Worm (Caenorhabditis elegans) whole organism, L3 larva: ENCODE measurements around the gene F31E8.4.

Experiments
- R02D3.7 ChIP-seq: fragments of 150-350 bp; optimal IDR thresholded peaks from 2 replicates; lab custom pipeline; 2014; ENCODE audit warnings: missing biosample characterization, missing genetic modification characterization
- ZK546.5 ChIP-seq: sonication (generic microtip); optimal IDR thresholded peaks from 2 replicates; lab custom pipeline; 2017; ENCODE audit warnings: missing biosample characterization, missing genetic modification characterization
- aly-2 ChIP-seq: fragments of 150-350 bp; optimal IDR thresholded peaks from 2 replicates; lab custom pipeline; 2014; ENCODE audit warnings: missing biosample characterization, missing genetic modification characterization
- ama-1 ChIP-seq: fragments of 150-350 bp; optimal IDR thresholded peaks from 2 replicates; lab custom pipeline; 2018
- ceh-16 ChIP-seq: sonication (generic microtip); optimal IDR thresholded peaks from 2 replicates; lab custom pipeline; 2017; ENCODE audit warnings: missing biosample characterization, missing genetic modification characterization
- ceh-28 ChIP-seq: fragments of 150-350 bp; optimal IDR thresholded peaks from 2 replicates; lab custom pipeline; 2014; ENCODE audit warnings: missing biosample characterization, missing genetic modification reagents, missing genetic modification characterization
- ceh-82 ChIP-seq: fragments of 150-350 bp; optimal IDR thresholded peaks from 2 replicates; lab custom pipeline; 2014; ENCODE audit warnings: missing biosample characterization, missing genetic modification characterization
- ceh-9 ChIP-seq: sonication (generic microtip); optimal IDR thresholded peaks from 2 replicates; lab custom pipeline; 2018; ENCODE audit warnings: missing biosample characterization, missing genetic modification characterization
- daf-12 ChIP-seq: fragments of 150-350 bp; optimal IDR thresholded peaks from 2 replicates; lab custom pipeline; 2014; ENCODE audit warnings: missing biosample characterization, missing genetic modification reagents, missing genetic modification characterization
- egl-27 ChIP-seq: sonication (generic microtip); optimal IDR thresholded peaks from 4 replicates; lab custom pipeline; 2017; ENCODE audit warnings: missing biosample characterization, missing genetic modification reagents, missing genetic modification characterization
- egl-5 ChIP-seq: fragments of 150-350 bp; optimal IDR thresholded peaks from 2 replicates; lab custom pipeline; 2017; ENCODE audit warnings: missing biosample characterization, missing genetic modification reagents, missing genetic modification characterization, inconsistent platforms
- elt-1 ChIP-seq: fragments of 150-350 bp; optimal IDR thresholded peaks from 2 replicates; lab custom pipeline; 2014; ENCODE audit warnings: missing biosample characterization, missing genetic modification characterization
- elt-2 ChIP-seq: sonication (generic microtip); optimal IDR thresholded peaks from 2 replicates; lab custom pipeline; 2016; ENCODE audit warnings: missing genetic modification reagents, mild to moderate bottlenecking, missing genetic modification characterization, missing compliant biosample characterization
- elt-3 ChIP-seq, 3 experiments: fragments of 150-350 bp in 1 of 3; sonication (generic microtip) in 2 of 3; optimal IDR thresholded peaks; 2 replicates in 2 of 3; 4 replicates in 1 of 3; lab custom pipeline; 2014 to 2017; ENCODE audit warnings: missing biosample characterization in 3 of 3, missing genetic modification characterization in 3 of 3
- eor-1 ChIP-seq, 2 experiments: fragments of 150-350 bp; optimal IDR thresholded peaks; 2 replicates each; lab custom pipeline; 2014 to 2018; ENCODE audit warnings: missing biosample characterization in 2 of 2, missing genetic modification characterization in 2 of 2
- fkh-10 ChIP-seq: sonication (generic microtip); optimal IDR thresholded peaks from 2 replicates; lab custom pipeline; 2017; ENCODE audit warnings: missing biosample characterization, missing genetic modification reagents, missing genetic modification characterization
- fkh-2 ChIP-seq: fragments of 150-350 bp; optimal IDR thresholded peaks from 2 replicates; lab custom pipeline; 2014; ENCODE audit warnings: missing biosample characterization, missing genetic modification reagents, missing genetic modification characterization
- fos-1 ChIP-seq: fragments of 150-350 bp; optimal IDR thresholded peaks from 2 replicates; lab custom pipeline; 2014; ENCODE audit warnings: missing biosample characterization, missing genetic modification characterization
- hmg-11 ChIP-seq: sonication (generic microtip); optimal IDR thresholded peaks from 2 replicates; lab custom pipeline; 2016; ENCODE audit warnings: missing genetic modification characterization, missing compliant biosample characterization
- jun-1 ChIP-seq: fragments of 150-350 bp; optimal IDR thresholded peaks from 2 replicates; lab custom pipeline; 2014; ENCODE audit warnings: missing biosample characterization, missing genetic modification reagents, missing genetic modification characterization
- lin-15B ChIP-seq: fragments of 150-350 bp; optimal IDR thresholded peaks from 2 replicates; lab custom pipeline; 2014; ENCODE audit warnings: missing biosample characterization, missing genetic modification characterization
- lin-39 ChIP-seq: fragments of 150-350 bp; optimal IDR thresholded peaks from 2 replicates; lab custom pipeline; 2018; ENCODE audit warnings: missing biosample characterization, missing genetic modification reagents, missing genetic modification characterization
- lsy-12 ChIP-seq: sonication (generic microtip); optimal IDR thresholded peaks from 2 replicates; lab custom pipeline; 2016; ENCODE audit warnings: mild to moderate bottlenecking, missing genetic modification characterization, missing compliant biosample characterization
- mdl-1 ChIP-seq: fragments of 150-350 bp; optimal IDR thresholded peaks from 2 replicates; lab custom pipeline; 2014; ENCODE audit warnings: missing biosample characterization, missing genetic modification characterization
- mml-1 ChIP-seq: fragments of 150-350 bp; sonication (generic microtip); optimal IDR thresholded peaks from 3 replicates; lab custom pipeline; 2014; ENCODE audit warnings: missing biosample characterization, missing genetic modification characterization
- nfya-1 ChIP-seq: sonication (generic microtip); optimal IDR thresholded peaks from 2 replicates; lab custom pipeline; 2017; ENCODE audit warnings: missing genetic modification characterization, mild to moderate bottlenecking, missing compliant biosample characterization, antibody characterized with exemption, moderate library complexity; ENCODE audit not compliant: insufficient read depth
- nhr-11 ChIP-seq: fragments of 150-350 bp; optimal IDR thresholded peaks from 2 replicates; lab custom pipeline; 2014; ENCODE audit warnings: missing biosample characterization, missing genetic modification characterization
- nhr-12 ChIP-seq: fragments of 150-350 bp; optimal IDR thresholded peaks from 2 replicates; lab custom pipeline; 2014; ENCODE audit warnings: missing biosample characterization, missing genetic modification characterization
- nhr-23 ChIP-seq: fragments of 150-350 bp; optimal IDR thresholded peaks from 2 replicates; lab custom pipeline; 2014; ENCODE audit warnings: missing biosample characterization, missing genetic modification reagents, missing genetic modification characterization
- nhr-237 ChIP-seq: fragments of 150-350 bp; optimal IDR thresholded peaks from 2 replicates; lab custom pipeline; 2014; ENCODE audit warnings: missing biosample characterization, missing genetic modification characterization
- nhr-25 ChIP-seq: sonication (generic microtip); optimal IDR thresholded peaks from 2 replicates; lab custom pipeline; 2017; ENCODE audit warnings: missing biosample characterization, missing genetic modification characterization
- nhr-28 ChIP-seq: fragments of 150-350 bp; optimal IDR thresholded peaks from 2 replicates; lab custom pipeline; 2014; ENCODE audit warnings: missing biosample characterization, missing genetic modification characterization
- nhr-43 ChIP-seq: sonication (generic microtip); optimal IDR thresholded peaks from 2 replicates; lab custom pipeline; 2016; ENCODE audit warnings: mild to moderate bottlenecking, missing genetic modification characterization, missing compliant biosample characterization; ENCODE audit not compliant: poor library complexity, severe bottlenecking
- nhr-67 ChIP-seq: fragments of 150-350 bp; optimal IDR thresholded peaks from 2 replicates; lab custom pipeline; 2014; ENCODE audit warnings: missing biosample characterization, missing genetic modification characterization
- nhr-76 ChIP-seq: fragments of 150-350 bp; sonication (generic microtip); optimal IDR thresholded peaks from 5 replicates; lab custom pipeline; 2014; ENCODE audit warnings: missing biosample characterization, missing genetic modification characterization
- nhr-77 ChIP-seq: fragments of 150-350 bp; optimal IDR thresholded peaks from 2 replicates; lab custom pipeline; 2014; ENCODE audit warnings: missing biosample characterization, missing genetic modification characterization
- pha-4 ChIP-seq: fragments of 150-350 bp; optimal IDR thresholded peaks from 2 replicates; lab custom pipeline; 2014; ENCODE audit warnings: missing biosample characterization, missing genetic modification reagents, missing genetic modification characterization
- pqm-1 ChIP-seq: fragments of 150-350 bp; optimal IDR thresholded peaks from 2 replicates; lab custom pipeline; 2017; ENCODE audit warnings: missing biosample characterization, missing genetic modification characterization, inconsistent platforms
- sea-2 ChIP-seq: fragments of 150-350 bp; sonication (generic microtip); optimal IDR thresholded peaks from 4 replicates; lab custom pipeline; 2014; ENCODE audit warnings: missing biosample characterization, missing genetic modification reagents, missing genetic modification characterization
- skn-1 ChIP-seq: fragments of 150-350 bp; optimal IDR thresholded peaks from 2 replicates; lab custom pipeline; 2014; ENCODE audit warnings: missing biosample characterization, missing genetic modification characterization
- snpc-4 ChIP-seq: fragments of 150-350 bp; optimal IDR thresholded peaks from 2 replicates; lab custom pipeline; 2014; ENCODE audit warnings: missing biosample characterization, missing genetic modification characterization
- tbx-2 ChIP-seq: sonication (generic microtip); optimal IDR thresholded peaks from 2 replicates; lab custom pipeline; 2016; ENCODE audit warnings: mild to moderate bottlenecking, missing genetic modification characterization, missing compliant biosample characterization
- unc-39 ChIP-seq: sonication (generic microtip); optimal IDR thresholded peaks from 4 replicates; lab custom pipeline; 2017; ENCODE audit warnings: missing biosample characterization, missing genetic modification characterization
- unc-62 ChIP-seq: fragments of 150-350 bp; sonication (generic microtip); optimal IDR thresholded peaks from 4 replicates; lab custom pipeline; 2014; ENCODE audit warnings: missing biosample characterization, missing genetic modification reagents, missing genetic modification characterization
- zag-1 ChIP-seq: fragments of 150-350 bp; optimal IDR thresholded peaks from 2 replicates; lab custom pipeline; 2014; ENCODE audit warnings: missing biosample characterization, missing genetic modification characterization
- ztf-11 ChIP-seq: fragments of 150-350 bp; optimal IDR thresholded peaks from 2 replicates; lab custom pipeline; 2014; ENCODE audit warnings: missing biosample characterization, missing genetic modification characterization
- ztf-4 ChIP-seq: fragments of 150-350 bp; optimal IDR thresholded peaks from 2 replicates; lab custom pipeline; 2014; ENCODE audit warnings: missing biosample characterization, missing genetic modification characterization

F31E8.4 gene

DNA sequence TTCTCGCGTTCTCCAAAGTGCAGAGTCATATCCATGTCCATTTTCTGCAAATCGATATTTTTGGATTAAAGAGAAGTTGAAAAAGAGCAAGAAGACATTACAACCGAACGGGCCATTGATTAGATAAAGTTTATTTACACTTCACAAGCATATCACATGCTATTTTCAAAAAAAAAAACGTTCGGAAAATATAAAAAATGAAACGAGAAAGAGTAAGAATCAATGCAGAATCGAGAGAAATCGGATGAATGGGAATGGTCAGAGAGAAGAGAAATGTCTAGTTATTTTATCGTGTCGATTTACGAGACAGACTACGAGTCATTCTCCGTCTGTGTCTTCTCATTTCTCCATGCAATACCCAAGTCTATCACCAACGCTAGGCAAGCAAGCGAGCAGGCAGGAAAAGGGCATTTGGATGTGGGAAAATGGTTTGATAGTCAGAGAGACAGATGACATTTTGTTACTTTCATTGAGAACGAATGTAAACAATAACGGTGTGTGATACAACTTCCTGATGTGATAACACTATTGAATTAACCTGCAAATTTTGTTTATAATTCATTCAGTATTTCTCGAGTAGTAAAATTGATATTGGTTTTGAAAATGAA lies at the start of gene F31E8.4:
Gene F31E8.4, minus strand, starts transcription at position 51 of the 608 bp plus-strand sequence.
- TF ChIP-seq lin-39 (no peak), ama-1 (lab: Kevin White, UChicago) (no peak), ztf-4 (tag; lab: Kevin White, UChicago) (no peak), egl-5 (tag; lab: Kevin White, UChicago) (peak; percentile 10), ceh-82 (tag; lab: Kevin White, UChicago) (no peak), unc-39 (tag; lab: Kevin White, UChicago) (no peak), nhr-28 (tag; lab: Kevin White, UChicago) (no peak), mml-1 (tag; lab: Kevin White, UChicago) (no peak), nhr-25 (tag; lab: Kevin White, UChicago) (no peak), snpc-4 (tag; lab: Kevin White, UChicago) (no peak), tbx-2 (tag; lab: Kevin White, UChicago) (no peak), pha-4 (tag; lab: Kevin White, UChicago) (peak; percentile 68), nhr-76 (tag; lab: Kevin White, UChicago) (no peak), elt-3 (tag; optimal IDR thresholded peaks at IDR 0.05; lab: Kevin White, UChicago) (no peak), ceh-16 (tag; lab: Kevin White, UChicago) (no peak), skn-1 (tag; lab: Kevin White, UChicago) (no peak), fos-1 (no peak), ZK546.5 (no peak), R02D3.7 (peak; percentile 43), sea-2 (no peak), lsy-12 (tag; lab: Kevin White, UChicago) (no peak), fkh-10 (GFP tag; lab: Kevin White, UChicago) (no peak), ceh-28 (tag; lab: Kevin White, UChicago) (no peak), nhr-11 (tag; lab: Kevin White, UChicago) (no peak), ceh-9 (tag; lab: Kevin White, UChicago) (no peak), elt-2 (peak; percentile 73), lin-15B (tag; lab: Kevin White, UChicago) (peak; percentile 3), nhr-23 (tag; lab: Kevin White, UChicago) (no peak), zag-1 (no peak), eor-1 (tag; optimal IDR thresholded peaks at IDR 0.05; lab: Kevin White, UChicago) (no peak), fkh-2 (tag; lab: Kevin White, UChicago) (no peak), nhr-237 (tag; lab: Kevin White, UChicago) (no peak), hmg-11 (tag; lab: Kevin White, UChicago) (peak; percentile 46), nhr-67 (tag; lab: Kevin White, UChicago) (no peak), nhr-43 (no peak), jun-1 (tag; lab: Kevin White, UChicago) (no peak), egl-27 (no peak), daf-12 (tag; lab: Kevin White, UChicago) (no peak), nhr-77 (no peak), mdl-1 (tag; lab: Kevin White, UChicago) (no peak), nhr-12 (tag; lab: Kevin White, UChicago) (no peak), unc-62 (GFP tag; lab: Kevin White, UChicago) (no peak), aly-2 (tag; lab: Kevin White, UChicago) (no peak), ztf-11 (tag; lab: Kevin White, UChicago) (no peak), pqm-1 (tag; lab: Kevin White, UChicago) (peak; percentile 69), nfya-1 (tag; lab: Kevin White, UChicago) (peak; percentile 4), elt-1 (tag; lab: Kevin White, UChicago) (no peak)
